Worm (Caenorhabditis elegans) whole organism, midembryonic: ENCODE data around the gene Y39B6A.5.

ENCODE experiments used
- T22C8.4 ChIP-seq: fragments of 200-800 bp; sonication (Bioruptor generic); IDR thresholded peaks from 2 replicates; pipeline ENCODE4 v1.3.6; 2022; ENCODE audit warnings: missing genetic modification characterization, missing compliant biosample characterization
- cog-1 ChIP-seq: sonication (generic microtip); optimal IDR thresholded peaks from 2 replicates; lab custom pipeline; 2016; ENCODE audit warnings: missing genetic modification characterization, missing compliant biosample characterization
- flt-1 ChIP-seq: fragments of 200-800 bp; sonication (Bioruptor generic); IDR thresholded peaks from 2 replicates; pipeline ENCODE4 v1.3.6; 2022; ENCODE audit warnings: missing genetic modification characterization, missing compliant biosample characterization
- klf-2 ChIP-seq: fragments of 200-800 bp; sonication (Bioruptor generic); conservative IDR thresholded peaks from 2 replicates; pipeline ENCODE4 v1.3.6; 2022; ENCODE audit warnings: missing genetic modification reagents, missing genetic modification characterization, missing compliant biosample characterization
- med-1 ChIP-seq: sonication (generic microtip); optimal IDR thresholded peaks from 2 replicates; lab custom pipeline; 2017; ENCODE audit warnings: missing genetic modification characterization, mild to moderate bottlenecking, missing compliant biosample characterization, antibody characterized with exemption, missing genetic modification reagents; ENCODE audit not compliant: insufficient read depth
- ref-1 ChIP-seq: fragments of 200-800 bp; sonication (Bioruptor generic); conservative IDR thresholded peaks from 2 replicates; pipeline ENCODE4 v1.3.6; 2022; ENCODE audit warnings: missing genetic modification reagents, missing genetic modification characterization, missing compliant biosample characterization
- tab-1 ChIP-seq: fragments of 200-800 bp; sonication (Bioruptor generic); IDR thresholded peaks from 2 replicates; pipeline ENCODE4 v1.3.6; 2022; ENCODE audit warnings: missing genetic modification characterization, missing compliant biosample characterization
- ztf-23 ChIP-seq: fragments of 200-800 bp; sonication (Bioruptor generic); IDR thresholded peaks from 2 replicates; pipeline ENCODE4 v1.3.6; 2022; ENCODE audit warnings: missing genetic modification reagents, missing genetic modification characterization, missing compliant biosample characterization
- ztf-29 ChIP-seq: fragments of 200-800 bp; sonication (Bioruptor generic); IDR thresholded peaks from 2 replicates; pipeline ENCODE4 v1.3.6; 2022; ENCODE audit warnings: missing genetic modification reagents, missing genetic modification characterization, missing compliant biosample characterization

Gene Y39B6A.5

DNA sequence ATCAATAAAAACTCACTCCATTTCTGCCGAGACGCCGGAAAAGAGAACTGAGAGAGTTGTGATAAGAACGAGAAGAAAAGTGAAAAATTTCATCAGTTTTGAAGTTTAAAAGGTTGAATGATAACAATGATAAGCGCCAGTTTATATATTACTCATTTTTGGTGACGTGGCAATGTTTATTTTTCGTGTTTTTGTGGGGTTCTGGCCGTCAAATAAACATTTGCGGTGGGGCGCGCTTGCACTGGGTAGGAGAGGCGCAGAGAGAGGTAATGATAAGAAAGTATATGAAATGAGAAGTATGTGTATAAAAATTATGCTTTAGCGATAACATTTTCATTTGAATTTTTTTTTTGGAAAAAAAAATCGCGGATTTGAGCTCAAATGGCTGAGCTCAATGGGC, at the start of gene Y39B6A.5:
Gene Y39B6A.5 (minus strand): TSS at position 214 of the 400 bp plus-strand sequence.
- TF ChIP-seq ztf-29 (GFP tag; lab: Robert Waterston, UW) (no peak), ztf-23 (no peak), T22C8.4 (GFP tag; lab: Robert Waterston, UW) (no peak), klf-2 (GFP tag; lab: Robert Waterston, UW) (no peak), flt-1 (GFP tag; lab: Robert Waterston, UW) (no peak), ref-1 (no peak), med-1 (GFP tag; lab: Kevin White, UChicago) (no peak), tab-1 (no peak), cog-1 (tag; lab: Kevin White, UChicago) (no peak)

DNA sequence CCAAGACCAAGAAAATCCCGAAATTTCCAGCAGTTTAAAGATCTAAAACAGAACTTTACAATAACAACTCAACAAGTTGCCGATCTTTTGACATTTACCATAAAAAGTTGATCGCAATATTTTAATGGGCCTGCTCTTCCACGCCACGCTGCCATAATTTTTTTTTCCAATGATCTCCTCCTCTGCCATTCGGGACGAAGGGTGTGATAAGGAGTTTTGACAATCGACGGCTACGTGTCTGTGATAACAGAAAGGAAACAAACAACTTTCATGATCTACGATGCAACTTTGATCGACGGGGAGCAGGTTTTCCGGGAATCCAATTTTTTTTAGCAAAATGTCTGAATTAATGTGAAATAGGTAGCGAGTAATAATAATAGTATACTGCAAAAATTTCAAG, 48.2 kb upstream of the Y39B6A.5 start:
- no peak for TF ChIP-seq klf-2 (GFP tag; lab: Robert Waterston, UW)
- no peak for TF ChIP-seq T22C8.4 (GFP tag; lab: Robert Waterston, UW)
- TF ChIP-seq flt-1 (GFP tag; lab: Robert Waterston, UW) = no peak
- TF ChIP-seq cog-1 (tag; lab: Kevin White, UChicago) = no peak
- TF ChIP-seq med-1 (GFP tag; lab: Kevin White, UChicago) = no peak
- TF ChIP-seq ref-1 = no peak
- TF ChIP-seq tab-1 = no peak
- TF ChIP-seq ztf-29 (GFP tag; lab: Robert Waterston, UW) = no peak
- TF ChIP-seq ztf-23 = no peak

DNA sequence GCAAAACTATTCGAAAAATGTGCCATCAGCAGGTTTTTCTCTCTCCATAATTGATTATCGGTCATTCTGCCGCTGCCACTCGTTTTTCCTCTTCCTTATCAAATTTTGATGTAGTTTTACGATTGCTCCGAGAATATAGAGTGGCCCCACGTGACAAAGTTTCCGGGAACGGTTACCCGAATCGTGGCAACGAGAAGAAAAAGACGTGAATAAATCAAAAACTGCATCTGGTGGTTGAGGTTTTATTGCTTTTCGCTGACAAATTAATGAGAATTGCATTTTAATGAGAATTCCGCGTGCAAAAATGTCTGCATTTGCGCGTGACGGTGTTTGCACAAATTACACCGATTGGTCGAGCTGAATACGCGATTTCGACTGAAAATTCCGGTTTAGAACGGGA, 46.8 kb upstream of the Y39B6A.5 start:
- no peak for TF ChIP-seq ztf-23
- TF ChIP-seq flt-1 (GFP tag; lab: Robert Waterston, UW) = no peak
- TF ChIP-seq cog-1 (tag; lab: Kevin White, UChicago) = no peak
- no peak for TF ChIP-seq ref-1
- TF ChIP-seq klf-2 (GFP tag; lab: Robert Waterston, UW) = no peak
- TF ChIP-seq med-1 (GFP tag; lab: Kevin White, UChicago) = no peak
- TF ChIP-seq tab-1 = no peak
- TF ChIP-seq T22C8.4 (GFP tag; lab: Robert Waterston, UW) = no peak
- TF ChIP-seq ztf-29 (GFP tag; lab: Robert Waterston, UW) = no peak

DNA sequence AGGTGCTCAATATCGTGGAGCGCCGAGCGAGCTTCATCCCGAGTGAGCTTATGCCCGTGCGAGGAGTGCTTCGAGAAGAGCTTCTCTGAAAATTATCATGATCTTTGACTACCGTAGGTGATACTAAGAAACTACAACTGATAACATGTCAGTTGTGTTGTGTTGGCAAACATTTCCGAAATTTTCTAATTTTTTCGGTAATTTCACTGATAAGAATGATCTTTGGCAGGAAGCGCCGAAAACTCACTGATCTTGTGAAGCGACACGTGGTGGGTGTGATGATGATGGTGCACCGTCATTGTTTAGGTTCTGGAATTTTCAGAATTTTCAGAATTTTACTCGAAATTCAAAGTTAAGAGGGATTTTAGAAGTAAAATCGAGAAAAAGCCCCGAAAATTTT, 44.6 kb upstream of the Y39B6A.5 start, which contains the start of gene Y39B6A.1:
Gene Y39B6A.1 (minus strand): TSS at position 309 of the 400 bp plus-strand sequence.
- TF ChIP-seq flt-1 (GFP tag; lab: Robert Waterston, UW) (no peak), ztf-23 (no peak), ztf-29 (GFP tag; lab: Robert Waterston, UW) (no peak), klf-2 (GFP tag; lab: Robert Waterston, UW) (no peak), med-1 (GFP tag; lab: Kevin White, UChicago) (no peak), cog-1 (tag; lab: Kevin White, UChicago) (no peak), T22C8.4 (GFP tag; lab: Robert Waterston, UW) (no peak), tab-1 (no peak), ref-1 (no peak)

ce11 chrV:19202800-19203199, 44.1 kb upstream of the Y39B6A.5 start:
- TF ChIP-seq ref-1 (no peak), ztf-23 (no peak), T22C8.4 (GFP tag; lab: Robert Waterston, UW) (no peak), med-1 (GFP tag; lab: Kevin White, UChicago) (no peak), flt-1 (GFP tag; lab: Robert Waterston, UW) (no peak)

- TF ChIP-seq med-1 (GFP tag; lab: Kevin White, UChicago) = no peak
- no peak for TF ChIP-seq ztf-29 (GFP tag; lab: Robert Waterston, UW)
- TF ChIP-seq klf-2 (GFP tag; lab: Robert Waterston, UW) = no peak
- no peak for TF ChIP-seq tab-1
- TF ChIP-seq ref-1 = no peak
- no peak for TF ChIP-seq ztf-23
- TF ChIP-seq flt-1 (GFP tag; lab: Robert Waterston, UW) = no peak
- TF ChIP-seq cog-1 (tag; lab: Kevin White, UChicago) = no peak
- no peak for TF ChIP-seq T22C8.4 (GFP tag; lab: Robert Waterston, UW)
Observed at ce11 chrV:19201190-19201589, 42.5 kb upstream of the Y39B6A.5 start.

DNA sequence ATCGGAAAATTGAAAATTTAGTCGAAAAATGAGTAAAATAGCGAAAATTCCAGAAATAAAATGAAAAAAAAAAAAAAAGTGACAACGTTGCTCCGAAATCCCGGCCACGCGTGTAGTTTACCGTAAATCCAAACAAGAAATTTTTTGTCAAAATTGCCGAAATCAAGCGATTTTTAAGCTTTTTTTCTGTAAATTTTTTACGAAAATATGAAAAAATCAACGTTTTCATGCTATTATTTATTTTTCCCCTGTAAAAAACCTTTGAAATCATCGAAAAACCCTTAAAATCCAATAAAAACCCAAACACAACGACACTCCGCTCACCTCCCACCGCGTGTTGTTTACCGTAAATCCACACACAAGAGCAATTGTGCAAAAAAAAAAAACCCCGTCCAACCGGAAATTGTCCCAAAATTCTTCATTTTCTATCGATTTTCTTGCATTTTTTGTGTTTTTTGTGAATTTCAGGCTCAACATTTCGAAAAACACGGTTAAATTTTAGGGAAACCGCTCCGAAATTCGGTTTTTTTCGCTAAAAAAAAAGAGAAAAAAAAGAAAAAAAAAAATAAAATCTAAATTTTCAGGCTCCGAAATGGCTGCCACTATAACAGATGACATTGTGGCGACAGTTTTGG, 31.4 kb upstream of the Y39B6A.5 start, which contains the start of the genes Y39B6A.3 and pph-5:
Gene Y39B6A.3 (minus strand): TSS at position 51 of the 635 bp plus-strand sequence.
Gene pph-5 (plus strand): TSS at position 585 of the 635 bp plus-strand sequence.
- TF ChIP-seq T22C8.4 (GFP tag; lab: Robert Waterston, UW) (no peak), cog-1 (tag; lab: Kevin White, UChicago) (no peak), ztf-23 (no peak), tab-1 (no peak), flt-1 (GFP tag; lab: Robert Waterston, UW) (no peak), ztf-29 (GFP tag; lab: Robert Waterston, UW) (no peak), ref-1 (no peak), med-1 (GFP tag; lab: Kevin White, UChicago) (no peak), klf-2 (GFP tag; lab: Robert Waterston, UW) (no peak)

ce11 chrV:19181684-19182083, 23.0 kb upstream of the Y39B6A.5 start:
- TF ChIP-seq cog-1 (tag; lab: Kevin White, UChicago) (no peak), klf-2 (GFP tag; lab: Robert Waterston, UW) (no peak), ztf-23 (no peak), med-1 (GFP tag; lab: Kevin White, UChicago) (no peak), ref-1 (no peak), ztf-29 (GFP tag; lab: Robert Waterston, UW) (no peak), T22C8.4 (GFP tag; lab: Robert Waterston, UW) (no peak), flt-1 (GFP tag; lab: Robert Waterston, UW) (no peak), tab-1 (no peak)

ce11 chrV:19178896-19179295, 20.2 kb upstream of the Y39B6A.5 start:
- TF ChIP-seq tab-1 (no peak), flt-1 (GFP tag; lab: Robert Waterston, UW) (no peak), klf-2 (GFP tag; lab: Robert Waterston, UW) (no peak), med-1 (GFP tag; lab: Kevin White, UChicago) (no peak), ztf-23 (no peak), ztf-29 (GFP tag; lab: Robert Waterston, UW) (no peak), ref-1 (no peak), cog-1 (tag; lab: Kevin White, UChicago) (no peak), T22C8.4 (GFP tag; lab: Robert Waterston, UW) (no peak)
